Worm (Caenorhabditis elegans): Measurements from ENCODE around the gene C25G4.17.

DNA sequence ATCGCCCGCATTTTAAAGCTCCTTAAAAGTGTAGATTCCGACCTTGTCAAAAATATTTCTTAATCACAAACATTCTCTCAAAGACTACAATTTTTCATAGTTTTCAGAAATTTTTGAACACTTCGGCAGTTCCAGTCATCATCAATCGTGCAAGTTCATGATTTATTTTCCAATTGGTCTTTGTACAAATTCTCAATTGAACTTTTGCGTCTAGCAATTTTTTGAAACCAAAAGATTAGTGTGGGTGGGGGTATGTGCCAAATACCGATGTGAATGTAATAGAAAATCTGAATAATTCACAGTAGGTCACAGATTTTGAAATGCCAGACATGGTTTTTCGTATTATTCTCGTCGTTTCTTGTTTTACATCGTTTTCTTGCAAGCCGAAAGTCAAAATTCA is 3.5 kb upstream of the C25G4.17 start, which contains the start of gene clec-185:
- no peak for TF ChIP-seq lsy-2 (tag; optimal IDR thresholded peaks at IDR 0.05)
- TF ChIP-seq mbf-1 (tag; optimal IDR thresholded peaks at IDR 0.05), result no peak
- no peak for TF ChIP-seq ZK546.5 (tag; optimal IDR thresholded peaks at IDR 0.05)
- TF ChIP-seq skn-1 (tag; optimal IDR thresholded peaks at IDR 0.05), result no peak
- TF ChIP-seq elt-3 (tag; optimal IDR thresholded peaks at IDR 0.05), result no peak
- no peak for TF ChIP-seq mab-5 (tag; optimal IDR thresholded peaks at IDR 0.05)
- TF ChIP-seq ceh-82 (tag; optimal IDR thresholded peaks at IDR 0.05), result no peak
